Worm (Caenorhabditis elegans): ENCODE measurements around the gene npr-1.

DNA sequence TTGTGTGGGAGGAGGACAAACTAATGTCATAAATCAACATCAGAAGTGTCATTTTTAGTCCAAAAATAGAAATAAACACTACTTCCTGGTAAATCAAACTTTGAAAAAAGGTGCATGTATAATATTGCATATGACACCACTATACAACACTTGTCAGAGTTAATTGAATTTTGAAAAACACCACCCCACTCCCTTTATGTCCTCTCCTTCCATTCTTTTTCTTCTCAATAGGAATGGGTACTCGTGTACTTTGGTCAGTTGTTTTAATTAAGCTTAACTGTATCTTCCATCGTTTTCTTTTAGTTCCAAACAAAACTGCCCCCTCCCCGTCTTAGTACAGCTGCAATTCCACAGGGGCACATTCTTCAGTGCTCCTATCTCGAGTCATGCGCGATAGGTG is 17.7 kb upstream of the npr-1 start:
- no peak for TF ChIP-seq him-1 (tag; optimal IDR thresholded peaks at IDR 0.05)
- no peak for TF ChIP-seq W03F9.2 (tag; optimal IDR thresholded peaks at IDR 0.05)
